Fruit fly (Drosophila melanogaster) whole organism, wandering third instar larva: Measurements from ENCODE around the gene hob.
A peak's percentile ranks its signal among the peaks of the same experiment; 100 is the strongest.

Source experiments
- Abd-B ChIP-seq: fragments of >200 bp; optimal IDR thresholded peaks from 2 replicates; lab custom pipeline; 2017; ENCODE audit warnings: missing biosample characterization, missing genetic modification characterization
- Dif ChIP-seq: fragments of 200-275, 200-300 bp; sonication (Bioruptor generic); optimal IDR thresholded peaks from 2 replicates; lab custom pipeline; 2018; ENCODE audit warnings: missing biosample characterization, missing genetic modification characterization; ENCODE audit not compliant: partially characterized antibody
- Hr78 ChIP-seq: fragments of >200 bp; optimal IDR thresholded peaks from 2 replicates; lab custom pipeline; 2017; ENCODE audit warnings: missing biosample characterization, missing genetic modification characterization
- OdsH ChIP-seq: fragments of 200-800 bp; sonication (Bioruptor generic); optimal IDR thresholded peaks from 2 replicates; lab custom pipeline; 2016; ENCODE audit warnings: missing biosample characterization, mild to moderate bottlenecking, missing genetic modification characterization
- tai ChIP-seq: sonication (Bioruptor generic); optimal IDR thresholded peaks from 2 replicates; lab custom pipeline; 2016; ENCODE audit warnings: missing biosample characterization, missing genetic modification characterization

dm6 chr3L:3164951-3165350, 53.8 kb downstream of the hob start, which contains the start of gene CG32280:
- TF ChIP-seq Hr78 (GFP tag; lab: Kevin White, UChicago) (no peak), tai (GFP tag; lab: Kevin White, UChicago) (no peak), Dif (GFP tag; lab: Kevin White, UChicago) (no peak), OdsH (GFP tag; lab: Kevin White, UChicago) (peak; percentile 6), Abd-B (GFP tag; lab: Kevin White, UChicago) (no peak)
